Fruit fly (Drosophila melanogaster) whole organism, adult: ENCODE data around the gene Cnx99A.

Experiments used
- CG11617 ChIP-seq: fragments of 200-800 bp; sonication (Bioruptor generic); optimal IDR thresholded peaks from 2 replicates; lab custom pipeline; 2017; ENCODE audit warnings: mild to moderate bottlenecking, missing biosample characterization, missing genetic modification reagents, missing genetic modification characterization
- CG12768 ChIP-seq: fragments of 200-800 bp; sonication (Bioruptor generic); optimal IDR thresholded peaks from 2 replicates; lab custom pipeline; 2017; ENCODE audit warnings: missing biosample characterization, missing genetic modification characterization, mild to moderate bottlenecking, moderate library complexity, missing genetic modification reagents
- CG14711 ChIP-seq: fragments of 200-800 bp; sonication (Bioruptor generic); optimal IDR thresholded peaks from 2 replicates; lab custom pipeline; 2018; ENCODE audit warnings: missing biosample characterization, mild to moderate bottlenecking, missing genetic modification characterization, moderate library complexity
- CG7101 ChIP-seq: fragments of 200-800 bp; sonication (Bioruptor generic); optimal IDR thresholded peaks from 2 replicates; lab custom pipeline; 2018; ENCODE audit warnings: missing biosample characterization, mild to moderate bottlenecking, missing genetic modification characterization, moderate library complexity
- Clk ChIP-seq: fragments of 200-800 bp; sonication (Bioruptor generic); optimal IDR thresholded peaks from 2 replicates; lab custom pipeline; 2017; ENCODE audit warnings: missing biosample characterization, missing genetic modification characterization
- Mnt ChIP-seq: fragments of 200-800 bp; sonication (Bioruptor generic); optimal IDR thresholded peaks from 2 replicates; lab custom pipeline; 2016; ENCODE audit warnings: missing biosample characterization, mild to moderate bottlenecking, missing genetic modification characterization
- cic ChIP-seq: fragments of 200-800 bp; sonication (Bioruptor generic); optimal IDR thresholded peaks from 2 replicates; lab custom pipeline; 2017; ENCODE audit warnings: missing biosample characterization, mild to moderate bottlenecking, missing genetic modification characterization, moderate library complexity
- cnc ChIP-seq, 2 experiments: fragments of >200 bp; optimal IDR thresholded peaks; 2 replicates each; lab custom pipeline; 2017
- ovo ChIP-seq: fragments of 200-800 bp; sonication (Bioruptor generic); optimal IDR thresholded peaks from 2 replicates; lab custom pipeline; 2016; ENCODE audit warnings: missing biosample characterization, missing genetic modification characterization
- tj ChIP-seq: fragments of 200-800 bp; sonication (Bioruptor generic); optimal IDR thresholded peaks from 3 replicates; lab custom pipeline; 2017; ENCODE audit warnings: missing biosample characterization, mild to moderate bottlenecking, missing genetic modification characterization, moderate library complexity
- toe ChIP-seq: fragments of 200-800 bp; sonication (Bioruptor generic); optimal IDR thresholded peaks from 2 replicates; lab custom pipeline; 2016; ENCODE audit warnings: missing biosample characterization, missing genetic modification characterization

DNA sequence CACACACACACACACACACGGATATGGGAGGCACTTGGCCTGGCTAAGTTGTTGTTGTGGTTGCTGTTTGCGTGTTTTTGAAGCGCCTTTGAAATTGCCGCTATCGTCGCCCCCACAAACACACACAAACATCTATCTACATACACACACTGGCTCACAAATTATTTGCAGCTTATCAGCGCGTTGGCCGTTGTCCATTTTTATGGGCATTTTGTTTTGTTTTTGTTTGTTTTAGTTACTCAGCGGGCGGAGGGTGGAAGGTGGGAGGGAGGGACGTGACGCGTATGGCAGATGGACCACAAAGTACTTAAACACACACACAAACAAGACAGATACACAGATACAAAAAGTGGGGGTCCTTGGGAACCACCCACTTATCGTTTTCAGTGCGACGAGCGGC lies 34.0 kb upstream of the Cnx99A start:
- TF ChIP-seq CG7101 (tag; lab: Kevin White, UChicago): no peak
- TF ChIP-seq toe (GFP tag; lab: Kevin White, UChicago): no peak
- no peak for TF ChIP-seq Mnt
- no peak for TF ChIP-seq Clk (GFP tag; lab: Kevin White, UChicago)
- no peak for TF ChIP-seq CG14711 (tag; lab: Kevin White, UChicago)
- no peak for TF ChIP-seq CG12768 (GFP tag; lab: Kevin White, UChicago)
- no peak for TF ChIP-seq CG11617
- TF ChIP-seq ovo: no peak
- no peak for TF ChIP-seq cic (GFP tag; lab: Kevin White, UChicago)
- no peak for TF ChIP-seq tj (GFP tag; lab: Kevin White, UChicago)
- no peak for TF ChIP-seq cnc (optimal IDR thresholded peaks at IDR 0.05; lab: Kevin White, UChicago)
